Worm (Caenorhabditis elegans): ENCODE measurements around the gene rnf-113.
A peak's percentile ranks its signal among the peaks of the same experiment; 100 is the strongest.

rnf-113 gene

DNA sequence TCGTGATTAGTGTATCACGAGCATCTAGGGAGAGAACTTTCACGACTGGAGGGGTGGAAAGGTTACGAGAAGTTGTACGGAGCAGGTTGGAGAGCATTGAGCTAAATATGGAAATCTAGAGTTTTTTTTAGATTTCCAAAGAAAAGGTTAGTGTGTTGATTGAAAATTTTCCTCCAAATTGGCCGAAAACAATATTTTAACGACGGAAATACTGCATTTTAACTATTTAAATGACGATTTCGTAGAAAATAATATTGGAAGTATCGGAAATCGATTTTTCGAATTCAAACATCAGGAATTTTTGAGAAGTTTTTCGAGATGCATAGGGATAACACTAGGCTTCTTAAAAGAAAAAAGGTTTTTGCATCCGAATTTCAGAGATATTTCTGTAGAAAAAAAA is 982 bp upstream of the rnf-113 start, which contains the start of gene K01G5.10:
K01G5.10 (minus strand) TSS at position 101 of the 400 bp plus-strand sequence.
- no peak for TF ChIP-seq nhr-237 (tag; optimal IDR thresholded peaks at IDR 0.05)
- no peak for TF ChIP-seq nhr-67 (tag; optimal IDR thresholded peaks at IDR 0.05)
- no peak for TF ChIP-seq eor-1 (tag; optimal IDR thresholded peaks at IDR 0.05)
- no peak for TF ChIP-seq pqm-1 (tag; optimal IDR thresholded peaks at IDR 0.05)

DNA sequence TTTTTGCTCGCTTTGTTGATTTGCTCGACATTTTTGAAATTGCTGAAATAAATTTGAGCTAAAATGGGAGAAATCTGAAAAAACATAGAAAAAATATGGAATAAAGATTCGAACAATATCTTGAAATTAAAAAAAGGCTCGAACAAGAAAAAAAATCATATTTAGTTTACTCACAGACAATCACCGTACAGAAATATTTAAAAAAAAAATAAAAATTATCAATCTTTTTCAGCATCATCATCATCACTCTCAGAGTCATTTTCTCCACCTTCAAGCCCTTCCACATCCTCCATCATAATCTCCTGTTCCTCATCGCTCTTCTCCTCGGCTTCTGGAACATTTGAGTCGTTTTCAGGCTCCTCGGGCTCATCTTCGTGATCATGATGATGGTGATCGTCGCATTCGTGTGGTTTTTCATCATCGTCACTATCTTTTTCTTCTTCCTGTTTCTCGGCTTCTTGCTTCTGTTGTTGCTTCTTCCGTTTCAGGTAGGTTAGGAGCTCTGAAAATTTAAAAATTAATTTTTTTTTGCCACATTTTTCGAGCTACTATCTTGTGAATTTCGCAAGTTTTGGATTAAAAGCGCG is 1.9 kb downstream of the rnf-113 start, which contains the start of gene hpl-2:
hpl-2 (minus strand) TSS at position 51 of the 587 bp plus-strand sequence.
- TF ChIP-seq nhr-67 (tag; optimal IDR thresholded peaks at IDR 0.05) (no peak), pqm-1 (tag; optimal IDR thresholded peaks at IDR 0.05) (no peak), nhr-23 (tag; optimal IDR thresholded peaks at IDR 0.05) (no peak), unc-62 (GFP tag; optimal IDR thresholded peaks at IDR 0.05) (no peak), egl-5 (tag; optimal IDR thresholded peaks at IDR 0.05) (no peak), sea-2 (GFP tag; optimal IDR thresholded peaks at IDR 0.05) (no peak), R02D3.7 (tag; optimal IDR thresholded peaks at IDR 0.05) (no peak), ceh-82 (tag; optimal IDR thresholded peaks at IDR 0.05) (no peak), nhr-25 (tag; optimal IDR thresholded peaks at IDR 0.05) (no peak), nhr-11 (tag; optimal IDR thresholded peaks at IDR 0.05) (no peak), ztf-11 (tag; optimal IDR thresholded peaks at IDR 0.05) (no peak), mml-1 (tag; optimal IDR thresholded peaks at IDR 0.05) (no peak), lin-15B (tag; optimal IDR thresholded peaks at IDR 0.05) (no peak), jun-1 (tag; optimal IDR thresholded peaks at IDR 0.05) (no peak), nfya-1 (tag; optimal IDR thresholded peaks at IDR 0.05; ENCODE audit: insufficient read depth) (no peak), nhr-43 (tag; optimal IDR thresholded peaks at IDR 0.05; ENCODE audit: poor library complexity, severe bottlenecking) (no peak), ama-1 (optimal IDR thresholded peaks at IDR 0.05) (no peak), elt-3 (tag; optimal IDR thresholded peaks at IDR 0.05) (no peak)

DNA sequence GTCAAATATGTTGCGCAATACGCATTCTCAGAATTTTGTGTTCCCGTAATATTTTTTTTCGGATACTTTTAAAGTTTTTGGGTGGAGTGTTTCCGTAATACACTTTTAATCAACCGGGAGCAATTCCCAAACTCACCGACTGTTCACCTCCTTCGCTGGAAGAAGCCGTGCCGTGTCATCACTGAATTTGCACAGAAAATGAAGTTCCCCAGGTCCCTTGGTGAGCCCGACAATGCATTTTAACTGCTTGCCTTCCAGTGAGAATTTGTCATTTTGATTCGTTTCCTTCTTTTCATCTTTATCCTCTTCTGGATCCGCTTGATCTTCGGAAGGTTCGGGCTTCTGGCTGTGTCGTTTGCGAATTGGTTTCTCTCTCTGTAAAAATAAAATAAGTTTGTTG is 3.1 kb downstream of the rnf-113 start:
- TF ChIP-seq fkh-10 (GFP tag; optimal IDR thresholded peaks at IDR 0.05) (no peak), ztf-11 (tag; optimal IDR thresholded peaks at IDR 0.05) (no peak), nhr-43 (tag; optimal IDR thresholded peaks at IDR 0.05; ENCODE audit: poor library complexity, severe bottlenecking) (no peak), elt-1 (tag; optimal IDR thresholded peaks at IDR 0.05) (no peak), ztf-4 (tag; optimal IDR thresholded peaks at IDR 0.05) (no peak), lin-39 (tag; optimal IDR thresholded peaks at IDR 0.05) (no peak), nhr-77 (tag; optimal IDR thresholded peaks at IDR 0.05) (no peak), snpc-4 (tag; optimal IDR thresholded peaks at IDR 0.05) (no peak), egl-27 (tag; optimal IDR thresholded peaks at IDR 0.05) (no peak), zag-1 (tag; optimal IDR thresholded peaks at IDR 0.05) (no peak), nfya-1 (tag; optimal IDR thresholded peaks at IDR 0.05; ENCODE audit: insufficient read depth) (no peak), ceh-9 (tag; optimal IDR thresholded peaks at IDR 0.05) (no peak), nhr-28 (tag; optimal IDR thresholded peaks at IDR 0.05) (no peak), nhr-23 (tag; optimal IDR thresholded peaks at IDR 0.05) (no peak), fos-1 (tag; optimal IDR thresholded peaks at IDR 0.05) (no peak), nhr-12 (tag; optimal IDR thresholded peaks at IDR 0.05) (no peak), pqm-1 (tag; optimal IDR thresholded peaks at IDR 0.05) (no peak), ama-1 (optimal IDR thresholded peaks at IDR 0.05) (no peak)

DNA sequence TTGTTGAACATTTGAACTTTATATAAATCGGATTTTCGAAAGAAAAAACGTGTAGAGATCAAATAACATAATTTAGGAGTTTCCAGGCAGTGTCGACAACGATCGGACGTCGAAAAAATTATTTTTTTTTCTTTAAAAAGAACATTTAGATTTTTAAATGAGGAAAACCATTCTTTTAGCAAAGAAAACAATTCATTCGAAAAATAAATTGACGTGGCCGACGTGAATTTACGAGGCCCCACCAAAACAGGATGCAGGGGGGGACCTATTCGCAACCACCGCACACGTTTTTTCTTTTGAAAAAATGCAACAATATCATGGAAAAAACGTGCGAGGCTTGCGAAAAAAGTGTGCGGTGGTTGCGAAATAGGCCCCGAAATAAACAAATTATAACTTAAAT is 7.4 kb downstream of the rnf-113 start, which contains the start of gene enu-3.6:
enu-3.6 (plus strand) TSS at position 392 of the 400 bp plus-strand sequence.
- peak; percentile 1 for TF ChIP-seq elt-2 (tag; optimal IDR thresholded peaks at IDR 0.05)

DNA sequence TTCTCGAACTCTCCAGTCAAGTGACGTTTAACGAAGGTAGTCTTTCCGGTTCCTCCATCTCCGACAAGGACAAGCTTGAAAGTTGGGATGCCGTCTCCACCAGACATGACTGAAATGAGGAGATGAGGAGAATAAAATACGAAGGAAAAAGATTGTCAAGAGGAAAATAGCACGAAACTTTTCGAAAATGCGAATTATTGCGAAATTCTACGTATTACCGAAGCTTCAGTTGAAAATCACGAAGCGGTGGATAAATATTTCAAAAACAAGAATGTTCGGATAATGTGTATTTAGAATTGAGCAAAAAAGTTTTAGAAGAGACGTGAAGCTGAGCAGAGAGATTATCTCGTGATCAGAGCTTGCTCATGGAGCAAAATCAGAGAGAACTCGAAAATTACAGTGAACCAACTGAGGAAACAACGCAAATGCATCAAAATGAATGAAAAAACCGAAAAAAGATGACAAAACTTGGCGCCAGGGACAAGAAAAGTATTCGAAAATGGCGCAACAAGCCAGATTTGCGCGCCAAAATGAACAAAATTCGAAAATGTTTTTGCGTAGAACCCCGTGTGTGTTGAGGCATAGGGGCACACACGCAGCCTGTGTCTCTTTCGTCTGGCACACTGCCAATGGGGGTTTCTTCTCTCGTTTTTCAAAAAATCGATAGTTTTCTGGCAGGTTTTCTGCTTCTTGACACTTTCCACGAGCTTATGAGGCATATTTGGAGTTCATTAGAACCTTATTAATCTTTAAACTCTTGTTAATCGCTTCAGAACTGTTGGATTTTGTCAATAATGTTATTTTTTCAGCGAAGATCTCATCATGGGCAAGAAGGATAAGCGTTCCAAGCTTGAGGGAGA is 9.6 kb downstream of the rnf-113 start, which contains the start of the genes ran-1 and dkc-1:
ran-1 (minus strand) TSS at position 109 of the 860 bp plus-strand sequence.
dkc-1 (plus strand) TSS at position 810 of the 860 bp plus-strand sequence.
- TF ChIP-seq pqm-1 (tag; optimal IDR thresholded peaks at IDR 0.05) (peak; percentile 15), nhr-237 (tag; optimal IDR thresholded peaks at IDR 0.05) (no peak), ZK546.5 (tag; optimal IDR thresholded peaks at IDR 0.05) (no peak), fkh-10 (GFP tag; optimal IDR thresholded peaks at IDR 0.05) (no peak), nfya-1 (tag; optimal IDR thresholded peaks at IDR 0.05; ENCODE audit: insufficient read depth) (peak; percentile 93), ceh-9 (tag; optimal IDR thresholded peaks at IDR 0.05) (no peak), sea-2 (GFP tag; optimal IDR thresholded peaks at IDR 0.05) (no peak), hmg-11 (tag; optimal IDR thresholded peaks at IDR 0.05) (peak; percentile 73), ama-1 (optimal IDR thresholded peaks at IDR 0.05) (peak; percentile 47), nhr-43 (tag; optimal IDR thresholded peaks at IDR 0.05; ENCODE audit: poor library complexity, severe bottlenecking) (no peak), ceh-28 (tag; optimal IDR thresholded peaks at IDR 0.05) (peak; percentile 74), egl-5 (tag; optimal IDR thresholded peaks at IDR 0.05) (peak; percentile 59), lin-39 (tag; optimal IDR thresholded peaks at IDR 0.05) (peak; percentile 75), nhr-23 (tag; optimal IDR thresholded peaks at IDR 0.05) (peak; percentile 55), nhr-25 (tag; optimal IDR thresholded peaks at IDR 0.05) (peak; percentile 73), snpc-4 (tag; optimal IDR thresholded peaks at IDR 0.05) (peak; percentile 76), ztf-11 (tag; optimal IDR thresholded peaks at IDR 0.05) (no peak), pha-4 (tag; optimal IDR thresholded peaks at IDR 0.05) (peak; percentile 81), lsy-12 (tag; optimal IDR thresholded peaks at IDR 0.05) (no peak), lin-15B (tag; optimal IDR thresholded peaks at IDR 0.05) (peak; percentile 72), skn-1 (tag; optimal IDR thresholded peaks at IDR 0.05) (peak; percentile 82), elt-1 (tag; optimal IDR thresholded peaks at IDR 0.05) (no peak), elt-2 (tag; optimal IDR thresholded peaks at IDR 0.05) (peak; percentile 55)
